Worm (Caenorhabditis elegans) whole organism, L3 larva: ENCODE results near the gene glt-7.
A peak's percentile ranks its signal among the peaks of the same experiment; 100 is the strongest.

Source experiments
- R02D3.7 ChIP-seq: fragments of 150-350 bp; optimal IDR thresholded peaks from 2 replicates; lab custom pipeline; 2014; ENCODE audit warnings: missing biosample characterization, missing genetic modification characterization
- ZK546.5 ChIP-seq: sonication (generic microtip); optimal IDR thresholded peaks from 2 replicates; lab custom pipeline; 2017; ENCODE audit warnings: missing biosample characterization, missing genetic modification characterization
- aly-2 ChIP-seq: fragments of 150-350 bp; optimal IDR thresholded peaks from 2 replicates; lab custom pipeline; 2014; ENCODE audit warnings: missing biosample characterization, missing genetic modification characterization
- ama-1 ChIP-seq: fragments of 150-350 bp; optimal IDR thresholded peaks from 2 replicates; lab custom pipeline; 2018
- ceh-16 ChIP-seq: sonication (generic microtip); optimal IDR thresholded peaks from 2 replicates; lab custom pipeline; 2017; ENCODE audit warnings: missing biosample characterization, missing genetic modification characterization
- ceh-9 ChIP-seq: sonication (generic microtip); optimal IDR thresholded peaks from 2 replicates; lab custom pipeline; 2018; ENCODE audit warnings: missing biosample characterization, missing genetic modification characterization
- daf-12 ChIP-seq: fragments of 150-350 bp; optimal IDR thresholded peaks from 2 replicates; lab custom pipeline; 2014; ENCODE audit warnings: missing biosample characterization, missing genetic modification reagents, missing genetic modification characterization
- egl-27 ChIP-seq: sonication (generic microtip); optimal IDR thresholded peaks from 4 replicates; lab custom pipeline; 2017; ENCODE audit warnings: missing biosample characterization, missing genetic modification reagents, missing genetic modification characterization
- egl-5 ChIP-seq: fragments of 150-350 bp; optimal IDR thresholded peaks from 2 replicates; lab custom pipeline; 2017; ENCODE audit warnings: missing biosample characterization, missing genetic modification reagents, missing genetic modification characterization, inconsistent platforms
- elt-1 ChIP-seq: fragments of 150-350 bp; optimal IDR thresholded peaks from 2 replicates; lab custom pipeline; 2014; ENCODE audit warnings: missing biosample characterization, missing genetic modification characterization
- elt-2 ChIP-seq: sonication (generic microtip); optimal IDR thresholded peaks from 2 replicates; lab custom pipeline; 2016; ENCODE audit warnings: missing genetic modification reagents, mild to moderate bottlenecking, missing genetic modification characterization, missing compliant biosample characterization
- elt-3 ChIP-seq, 3 experiments: fragments of 150-350 bp in 1 of 3; sonication (generic microtip) in 2 of 3; optimal IDR thresholded peaks; 2 replicates in 2 of 3; 4 replicates in 1 of 3; lab custom pipeline; 2014 to 2017; ENCODE audit warnings: missing biosample characterization in 3 of 3, missing genetic modification characterization in 3 of 3
- eor-1 ChIP-seq, 2 experiments: fragments of 150-350 bp; optimal IDR thresholded peaks; 2 replicates each; lab custom pipeline; 2014 to 2018; ENCODE audit warnings: missing biosample characterization in 2 of 2, missing genetic modification characterization in 2 of 2
- fkh-2 ChIP-seq: fragments of 150-350 bp; optimal IDR thresholded peaks from 2 replicates; lab custom pipeline; 2014; ENCODE audit warnings: missing biosample characterization, missing genetic modification reagents, missing genetic modification characterization
- fos-1 ChIP-seq: fragments of 150-350 bp; optimal IDR thresholded peaks from 2 replicates; lab custom pipeline; 2014; ENCODE audit warnings: missing biosample characterization, missing genetic modification characterization
- lin-39 ChIP-seq: fragments of 150-350 bp; optimal IDR thresholded peaks from 2 replicates; lab custom pipeline; 2018; ENCODE audit warnings: missing biosample characterization, missing genetic modification reagents, missing genetic modification characterization
- lsy-12 ChIP-seq: sonication (generic microtip); optimal IDR thresholded peaks from 2 replicates; lab custom pipeline; 2016; ENCODE audit warnings: mild to moderate bottlenecking, missing genetic modification characterization, missing compliant biosample characterization
- mdl-1 ChIP-seq: fragments of 150-350 bp; optimal IDR thresholded peaks from 2 replicates; lab custom pipeline; 2014; ENCODE audit warnings: missing biosample characterization, missing genetic modification characterization
- mml-1 ChIP-seq: fragments of 150-350 bp; sonication (generic microtip); optimal IDR thresholded peaks from 3 replicates; lab custom pipeline; 2014; ENCODE audit warnings: missing biosample characterization, missing genetic modification characterization
- nfya-1 ChIP-seq: sonication (generic microtip); optimal IDR thresholded peaks from 2 replicates; lab custom pipeline; 2017; ENCODE audit warnings: missing genetic modification characterization, mild to moderate bottlenecking, missing compliant biosample characterization, antibody characterized with exemption, moderate library complexity; ENCODE audit not compliant: insufficient read depth
- nhr-12 ChIP-seq: fragments of 150-350 bp; optimal IDR thresholded peaks from 2 replicates; lab custom pipeline; 2014; ENCODE audit warnings: missing biosample characterization, missing genetic modification characterization
- nhr-23 ChIP-seq: fragments of 150-350 bp; optimal IDR thresholded peaks from 2 replicates; lab custom pipeline; 2014; ENCODE audit warnings: missing biosample characterization, missing genetic modification reagents, missing genetic modification characterization
- nhr-237 ChIP-seq: fragments of 150-350 bp; optimal IDR thresholded peaks from 2 replicates; lab custom pipeline; 2014; ENCODE audit warnings: missing biosample characterization, missing genetic modification characterization
- nhr-25 ChIP-seq: sonication (generic microtip); optimal IDR thresholded peaks from 2 replicates; lab custom pipeline; 2017; ENCODE audit warnings: missing biosample characterization, missing genetic modification characterization
- nhr-28 ChIP-seq: fragments of 150-350 bp; optimal IDR thresholded peaks from 2 replicates; lab custom pipeline; 2014; ENCODE audit warnings: missing biosample characterization, missing genetic modification characterization
- nhr-67 ChIP-seq: fragments of 150-350 bp; optimal IDR thresholded peaks from 2 replicates; lab custom pipeline; 2014; ENCODE audit warnings: missing biosample characterization, missing genetic modification characterization
- nhr-77 ChIP-seq: fragments of 150-350 bp; optimal IDR thresholded peaks from 2 replicates; lab custom pipeline; 2014; ENCODE audit warnings: missing biosample characterization, missing genetic modification characterization
- pha-4 ChIP-seq: fragments of 150-350 bp; optimal IDR thresholded peaks from 2 replicates; lab custom pipeline; 2014; ENCODE audit warnings: missing biosample characterization, missing genetic modification reagents, missing genetic modification characterization
- pqm-1 ChIP-seq: fragments of 150-350 bp; optimal IDR thresholded peaks from 2 replicates; lab custom pipeline; 2017; ENCODE audit warnings: missing biosample characterization, missing genetic modification characterization, inconsistent platforms
- sea-2 ChIP-seq: fragments of 150-350 bp; sonication (generic microtip); optimal IDR thresholded peaks from 4 replicates; lab custom pipeline; 2014; ENCODE audit warnings: missing biosample characterization, missing genetic modification reagents, missing genetic modification characterization
- snpc-4 ChIP-seq: fragments of 150-350 bp; optimal IDR thresholded peaks from 2 replicates; lab custom pipeline; 2014; ENCODE audit warnings: missing biosample characterization, missing genetic modification characterization
- tbx-2 ChIP-seq: sonication (generic microtip); optimal IDR thresholded peaks from 2 replicates; lab custom pipeline; 2016; ENCODE audit warnings: mild to moderate bottlenecking, missing genetic modification characterization, missing compliant biosample characterization
- unc-39 ChIP-seq: sonication (generic microtip); optimal IDR thresholded peaks from 4 replicates; lab custom pipeline; 2017; ENCODE audit warnings: missing biosample characterization, missing genetic modification characterization
- unc-62 ChIP-seq: fragments of 150-350 bp; sonication (generic microtip); optimal IDR thresholded peaks from 4 replicates; lab custom pipeline; 2014; ENCODE audit warnings: missing biosample characterization, missing genetic modification reagents, missing genetic modification characterization
- zag-1 ChIP-seq: fragments of 150-350 bp; optimal IDR thresholded peaks from 2 replicates; lab custom pipeline; 2014; ENCODE audit warnings: missing biosample characterization, missing genetic modification characterization
- ztf-11 ChIP-seq: fragments of 150-350 bp; optimal IDR thresholded peaks from 2 replicates; lab custom pipeline; 2014; ENCODE audit warnings: missing biosample characterization, missing genetic modification characterization

glt-7 gene

DNA sequence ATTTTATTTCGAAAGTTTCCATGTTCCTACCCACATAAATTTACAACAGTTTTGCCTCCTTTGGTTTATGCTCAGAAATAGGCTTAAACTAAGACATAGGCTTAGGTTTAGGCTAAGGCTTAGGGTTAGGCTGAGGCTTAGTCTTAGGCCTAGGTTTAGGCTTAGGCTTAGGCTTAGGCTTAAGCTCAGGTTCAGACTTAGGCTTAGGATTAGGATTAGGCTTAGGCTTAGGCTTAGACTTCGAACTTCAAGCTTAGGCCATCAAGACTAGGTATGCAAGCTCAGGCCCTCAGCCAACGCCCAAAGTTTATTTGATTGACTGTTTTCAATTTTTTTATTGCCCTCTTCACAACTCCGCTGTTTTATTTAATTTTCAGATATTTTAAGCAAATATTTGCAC lies 13.9 kb downstream of the glt-7 start:
- TF ChIP-seq nhr-25 (tag; lab: Kevin White, UChicago) = no peak
- TF ChIP-seq daf-12 (tag; lab: Kevin White, UChicago) = no peak
- TF ChIP-seq elt-3 (tag; optimal IDR thresholded peaks at IDR 0.05; lab: Kevin White, UChicago) = no peak
- TF ChIP-seq snpc-4 (tag; lab: Kevin White, UChicago) = no peak
- no peak for TF ChIP-seq mdl-1
- no peak for TF ChIP-seq nfya-1 (tag; lab: Kevin White, UChicago)
- no peak for TF ChIP-seq lin-39 (tag; lab: Kevin White, UChicago)
- TF ChIP-seq nhr-237 = no peak
- no peak for TF ChIP-seq elt-1

DNA sequence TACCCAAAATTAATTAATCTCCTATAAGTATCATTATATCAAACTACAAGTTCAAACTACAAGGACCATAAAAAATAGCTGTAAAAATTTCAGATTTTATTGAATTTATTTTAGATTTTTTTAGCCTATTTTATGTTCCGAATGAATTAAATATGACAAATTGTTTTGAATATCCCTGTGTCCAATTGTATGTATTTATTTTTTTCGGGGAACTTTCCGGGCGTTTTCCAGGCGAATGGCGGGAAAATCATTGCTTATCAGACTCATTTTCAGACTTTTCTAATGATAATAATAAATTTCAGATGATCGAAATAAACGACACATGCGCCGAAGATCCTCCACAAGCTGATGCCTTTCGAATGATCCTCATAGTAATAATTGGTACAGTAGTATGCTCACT lies 16.1 kb downstream of the glt-7 start, which contains the start of gene F56A11.4:
F56A11.4 (plus strand) TSS at position 301 of the 400 bp plus-strand sequence.
- TF ChIP-seq ceh-9 (tag; lab: Kevin White, UChicago) = no peak
- no peak for TF ChIP-seq pqm-1 (tag; lab: Kevin White, UChicago)
- TF ChIP-seq ceh-16 (tag; lab: Kevin White, UChicago) = no peak
- TF ChIP-seq pha-4 (tag; lab: Kevin White, UChicago) = no peak
- no peak for TF ChIP-seq nhr-237
- TF ChIP-seq mdl-1 = no peak
- TF ChIP-seq nfya-1 (tag; lab: Kevin White, UChicago) = no peak
- TF ChIP-seq nhr-77 (tag; lab: Kevin White, UChicago) = no peak
- no peak for TF ChIP-seq nhr-67 (tag; lab: Kevin White, UChicago)
- no peak for TF ChIP-seq snpc-4 (tag; lab: Kevin White, UChicago)
- no peak for TF ChIP-seq nhr-12 (tag; lab: Kevin White, UChicago)
- TF ChIP-seq mml-1 (tag; lab: Kevin White, UChicago) = no peak
- TF ChIP-seq ama-1 (lab: Kevin White, UChicago) = no peak
- no peak for TF ChIP-seq elt-3 (tag; optimal IDR thresholded peaks at IDR 0.05; lab: Kevin White, UChicago)
- no peak for TF ChIP-seq tbx-2 (tag; lab: Kevin White, UChicago)
- no peak for TF ChIP-seq R02D3.7
- no peak for TF ChIP-seq lsy-12 (tag; lab: Kevin White, UChicago)
- TF ChIP-seq sea-2 = no peak
- TF ChIP-seq, all 47 proteins: peak for 0

DNA sequence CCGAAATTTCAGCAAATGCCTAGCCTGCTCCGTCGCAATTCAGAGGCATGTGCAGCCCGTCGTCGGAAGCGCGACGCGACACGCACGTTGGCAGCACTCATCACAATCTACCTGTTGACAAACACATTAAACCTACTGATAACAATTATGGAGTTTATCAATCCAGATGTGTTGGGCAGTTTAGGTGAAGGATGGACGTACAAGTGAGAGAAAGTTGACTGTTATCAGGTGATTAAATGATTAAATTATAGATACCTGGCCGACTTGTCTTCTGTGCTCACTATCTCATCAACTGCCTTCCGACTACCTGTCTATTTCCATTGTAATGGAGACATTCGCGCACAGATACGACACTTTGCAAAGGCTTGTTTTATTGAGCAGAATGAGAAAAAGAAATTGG lies 20.0 kb downstream of the glt-7 start:
- peak; percentile 84 for TF ChIP-seq elt-2 (tag; lab: Kevin White, UChicago)
- no peak for TF ChIP-seq fkh-2
- peak; percentile 82 for TF ChIP-seq pqm-1 (tag; lab: Kevin White, UChicago)
- no peak for TF ChIP-seq fos-1 (tag; lab: Kevin White, UChicago)
- TF ChIP-seq nhr-77 (tag; lab: Kevin White, UChicago) = no peak

- TF ChIP-seq egl-5 (tag; lab: Kevin White, UChicago) (no peak), eor-1 (tag; optimal IDR thresholded peaks at IDR 0.05; lab: Kevin White, UChicago) (no peak), snpc-4 (tag; lab: Kevin White, UChicago) (no peak), nhr-23 (tag; lab: Kevin White, UChicago) (no peak), pha-4 (tag; lab: Kevin White, UChicago) (no peak), nhr-25 (tag; lab: Kevin White, UChicago) (no peak)
- TF ChIP-seq, all 47 proteins: peak for 0
These were observed 22.1 kb downstream of the glt-7 start for ce11 chrIV:554005-554404.

DNA sequence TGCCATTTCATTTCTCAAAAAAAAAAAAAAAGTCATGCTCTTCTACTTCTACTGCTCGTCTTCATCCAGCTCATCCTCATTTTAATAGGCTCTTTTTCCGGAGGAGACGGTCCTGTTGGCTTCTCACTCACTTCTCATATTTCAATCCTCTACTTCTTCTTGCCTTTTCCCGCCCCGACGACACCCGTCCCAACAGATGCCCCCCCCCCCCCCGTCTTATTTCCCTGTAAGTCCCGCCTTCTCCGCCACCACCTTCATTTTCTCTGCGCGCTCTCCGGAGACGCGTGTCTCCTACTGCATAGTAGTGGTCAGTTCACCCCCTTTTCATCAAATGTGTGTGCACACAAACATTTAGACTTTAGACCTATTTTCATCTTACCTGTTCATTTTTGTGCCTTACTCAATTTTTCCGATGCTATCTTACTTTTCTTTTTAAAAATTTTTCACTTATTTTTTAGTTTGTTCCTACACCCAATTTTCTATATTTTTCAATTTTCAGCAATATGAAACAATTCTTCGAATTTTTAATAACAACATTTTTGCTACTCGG lies 26.9 kb downstream of the glt-7 start, which contains the start of gene efn-4:
efn-4 (plus strand) TSS at position 500 of the 550 bp plus-strand sequence.
- TF ChIP-seq nhr-77 (tag; lab: Kevin White, UChicago) = no peak
- TF ChIP-seq egl-27 (tag; lab: Kevin White, UChicago) = no peak
- no peak for TF ChIP-seq nhr-28 (tag; lab: Kevin White, UChicago)
- TF ChIP-seq aly-2 (tag; lab: Kevin White, UChicago) = no peak
- TF ChIP-seq egl-5 (tag; lab: Kevin White, UChicago) = no peak
- no peak for TF ChIP-seq ZK546.5 (tag; lab: Kevin White, UChicago)

ce11 chrIV:560314-560713 lies 28.4 kb downstream of the glt-7 start:
- no peak for TF ChIP-seq R02D3.7
- TF ChIP-seq mml-1 (tag; lab: Kevin White, UChicago) = no peak
- TF ChIP-seq nfya-1 (tag; lab: Kevin White, UChicago) = no peak
- no peak for TF ChIP-seq zag-1 (tag; lab: Kevin White, UChicago)
- TF ChIP-seq eor-1 (tag; optimal IDR thresholded peaks at IDR 0.05; lab: Kevin White, UChicago) = no peak
- no peak for TF ChIP-seq unc-62
- TF ChIP-seq unc-39 (tag; lab: Kevin White, UChicago) = no peak
- TF ChIP-seq mdl-1 = no peak
- TF ChIP-seq nhr-25 (tag; lab: Kevin White, UChicago) = no peak
- no peak for TF ChIP-seq ceh-16 (tag; lab: Kevin White, UChicago)
- no peak for TF ChIP-seq ztf-11 (tag; lab: Kevin White, UChicago)
- no peak for TF ChIP-seq lsy-12 (tag; lab: Kevin White, UChicago)
- no peak for TF ChIP-seq tbx-2 (tag; lab: Kevin White, UChicago)
